Worm (Caenorhabditis elegans) whole organism, L4 larva: ENCODE results near the gene ver-4.
A peak's percentile ranks its signal among the peaks of the same experiment; 100 is the strongest.

ENCODE experiments used
- F37D6.2 ChIP-seq: sonication (generic microtip); optimal IDR thresholded peaks from 2 replicates; lab custom pipeline; 2016; ENCODE audit warnings: mild to moderate bottlenecking, missing genetic modification characterization, missing compliant biosample characterization
- F44E2.7 ChIP-seq: fragments of 200-800 bp; sonication (Bioruptor generic); IDR thresholded peaks from 2 replicates; pipeline ENCODE4 v2.1.2; 2022; ENCODE audit warnings: missing genetic modification characterization, missing compliant biosample characterization
- F49E8.2 ChIP-seq: sonication (generic microtip); optimal IDR thresholded peaks from 2 replicates; lab custom pipeline; 2016; ENCODE audit warnings: missing compliant biosample characterization, mild to moderate bottlenecking, missing genetic modification characterization, borderline replicate concordance
- T26A8.4 ChIP-seq: fragments of 200-800 bp; sonication (Bioruptor generic); IDR thresholded peaks from 2 replicates; pipeline ENCODE4 v1.3.6; 2022; ENCODE audit warnings: missing genetic modification characterization, missing compliant biosample characterization
- Y105C5A.15 ChIP-seq: fragments of 200-800 bp; sonication (Bioruptor generic); IDR thresholded peaks from 2 replicates; pipeline ENCODE4 v1.3.6; 2022; ENCODE audit warnings: missing genetic modification characterization, missing compliant biosample characterization
- Y48G9A.11 ChIP-seq: fragments of 200-800 bp; sonication (Bioruptor generic); IDR thresholded peaks from 2 replicates; pipeline ENCODE4 v1.3.6; 2022; ENCODE audit warnings: missing genetic modification reagents, missing genetic modification characterization, missing compliant biosample characterization
- ZK546.5 ChIP-seq, 2 experiments: sonication (generic microtip); optimal IDR thresholded peaks; 2 replicates each; lab custom pipeline; 2017; ENCODE audit warnings: missing biosample characterization in 2 of 2, missing genetic modification characterization in 2 of 2
- aha-1 ChIP-seq: fragments of 150-350 bp; peaks from one replicate; lab custom pipeline; 2014; ENCODE audit warnings: missing biosample characterization, missing genetic modification characterization
- attf-4 ChIP-seq: sonication (generic microtip); optimal IDR thresholded peaks from 3 replicates; lab custom pipeline; 2017; ENCODE audit warnings: missing biosample characterization, missing genetic modification characterization
- ceh-28 ChIP-seq: fragments of 150-350 bp; optimal IDR thresholded peaks from 2 replicates; lab custom pipeline; 2014; ENCODE audit warnings: missing biosample characterization, missing genetic modification reagents, missing genetic modification characterization
- daf-16 ChIP-seq, 3 experiments: sonication (generic microtip); optimal IDR thresholded peaks; 2 replicates each; lab custom pipeline; 2016 to 2017; ENCODE audit warnings: missing genetic modification characterization in 3 of 3, missing genetic modification reagents in 3 of 3, mild to moderate bottlenecking in 2 of 3, missing compliant biosample characterization in 2 of 3, missing biosample characterization in 1 of 3, moderate library complexity in 1 of 3
- dmd-6 ChIP-seq: fragments of 200-800 bp; sonication (Bioruptor generic); IDR thresholded peaks from 2 replicates; pipeline ENCODE4 v1.3.6; 2022; ENCODE audit warnings: missing genetic modification reagents, missing genetic modification characterization, missing compliant biosample characterization
- dmd-8 ChIP-seq: fragments of 200-800 bp; sonication (Bioruptor generic); IDR thresholded peaks from 2 replicates; pipeline ENCODE4 v1.3.6; 2022; ENCODE audit warnings: missing genetic modification characterization, missing compliant biosample characterization
- dve-1 ChIP-seq: sonication (generic microtip); optimal IDR thresholded peaks from 2 replicates; lab custom pipeline; 2017; ENCODE audit warnings: antibody characterized with exemption, mild to moderate bottlenecking, missing genetic modification characterization, missing compliant biosample characterization; ENCODE audit not compliant: insufficient read depth
- egl-43 ChIP-seq: fragments of 200-800 bp; sonication (Bioruptor generic); IDR thresholded peaks from 2 replicates; pipeline ENCODE4 v1.3.6; 2022; ENCODE audit warnings: missing genetic modification reagents, missing genetic modification characterization, missing compliant biosample characterization
- gei-8 ChIP-seq: fragments of 200-800 bp; sonication (Bioruptor generic); optimal IDR thresholded peaks from 2 replicates; lab custom pipeline; 2018; ENCODE audit warnings: mild to moderate bottlenecking, missing genetic modification characterization, missing compliant biosample characterization
- hif-1 ChIP-seq, 2 experiments: sonication (generic microtip); optimal IDR thresholded peaks; 2 replicates each; lab custom pipeline; 2016 to 2017; ENCODE audit warnings: missing compliant biosample characterization in 2 of 2, missing genetic modification characterization in 2 of 2, missing genetic modification reagents in 2 of 2, missing genotype in 2 of 2, mild to moderate bottlenecking in 1 of 2
- hlh-11 ChIP-seq: fragments of 200-800 bp; sonication (Bioruptor generic); optimal IDR thresholded peaks from 2 replicates; lab custom pipeline; 2018; ENCODE audit warnings: mild to moderate bottlenecking, missing genetic modification characterization, missing compliant biosample characterization
- hlh-30 ChIP-seq: sonication (generic microtip); optimal IDR thresholded peaks from 2 replicates; lab custom pipeline; 2017; ENCODE audit warnings: antibody characterized with exemption, mild to moderate bottlenecking, missing genetic modification characterization, missing compliant biosample characterization; ENCODE audit not compliant: insufficient read depth
- jun-1 ChIP-seq: fragments of 150-350 bp; optimal IDR thresholded peaks from 2 replicates; lab custom pipeline; 2014; ENCODE audit warnings: missing biosample characterization, missing genetic modification reagents, missing genetic modification characterization
- lin-1 ChIP-seq: fragments of 200-800 bp; sonication (Bioruptor generic); IDR thresholded peaks from 2 replicates; pipeline ENCODE4 v1.3.6; 2022; ENCODE audit warnings: missing genetic modification reagents, missing genetic modification characterization, missing compliant biosample characterization
- lin-29 ChIP-seq: fragments of 200-800 bp; sonication (Bioruptor generic); IDR thresholded peaks from 2 replicates; pipeline ENCODE4 v1.3.6; 2022; ENCODE audit warnings: missing genetic modification reagents, missing genetic modification characterization, missing compliant biosample characterization
- mdl-1 ChIP-seq, 2 experiments: fragments of 150-350 bp in 1 of 2; sonication (generic microtip) in 1 of 2; optimal IDR thresholded peaks; 2 replicates each; lab custom pipeline; 2014 to 2017; ENCODE audit warnings: missing biosample characterization in 2 of 2, missing genetic modification characterization in 2 of 2
- mes-2 ChIP-seq: sonication (generic microtip); optimal IDR thresholded peaks from 2 replicates; lab custom pipeline; 2016; ENCODE audit warnings: missing genotype, mild to moderate bottlenecking, missing genetic modification characterization, missing compliant biosample characterization; ENCODE audit not compliant: poor library complexity, severe bottlenecking
- mxl-2 ChIP-seq: fragments of 200-800 bp; sonication (Bioruptor generic); conservative IDR thresholded peaks from 2 replicates; pipeline ENCODE4 v1.3.6; 2022; ENCODE audit warnings: missing genetic modification reagents, missing genetic modification characterization, missing compliant biosample characterization
- mxl-3 ChIP-seq: fragments of 200-800 bp; sonication (Bioruptor generic); optimal IDR thresholded peaks from 2 replicates; lab custom pipeline; 2018; ENCODE audit warnings: mild to moderate bottlenecking, missing genetic modification characterization, missing compliant biosample characterization
- nhr-11 ChIP-seq: fragments of 150-350 bp; optimal IDR thresholded peaks from 2 replicates; lab custom pipeline; 2014; ENCODE audit warnings: missing biosample characterization, missing genetic modification characterization
- nhr-28 ChIP-seq: fragments of 150-350 bp; optimal IDR thresholded peaks from 2 replicates; lab custom pipeline; 2014; ENCODE audit warnings: missing biosample characterization, missing genetic modification characterization
- nhr-48 ChIP-seq: sonication (generic microtip); optimal IDR thresholded peaks from 2 replicates; lab custom pipeline; 2016; ENCODE audit warnings: mild to moderate bottlenecking, missing genetic modification characterization, missing compliant biosample characterization
- pqm-1 ChIP-seq: sonication (generic microtip); optimal IDR thresholded peaks from 2 replicates; lab custom pipeline; 2017; ENCODE audit warnings: missing biosample characterization, missing genetic modification characterization
- sdz-12 ChIP-seq: fragments of 200-800 bp; sonication (Bioruptor generic); optimal IDR thresholded peaks from 2 replicates; lab custom pipeline; 2018; ENCODE audit warnings: mild to moderate bottlenecking, missing genetic modification characterization, missing compliant biosample characterization
- tra-1 ChIP-seq: fragments of 200-800 bp; sonication (Bioruptor generic); IDR thresholded peaks from 2 replicates; pipeline ENCODE4 v1.3.6; 2022; ENCODE audit warnings: missing genetic modification reagents, missing genetic modification characterization, missing compliant biosample characterization
- vab-7 ChIP-seq: fragments of 200-800 bp; sonication (Bioruptor generic); IDR thresholded peaks from 2 replicates; pipeline ENCODE4 v1.3.6; 2022; ENCODE audit warnings: missing genetic modification reagents, missing genetic modification characterization, missing compliant biosample characterization

Gene ver-4

ce11 chrX:11035563-11035962, 53.4 kb downstream of the ver-4 start:
- TF ChIP-seq F37D6.2 = no peak
- TF ChIP-seq nhr-11 (tag; lab: Kevin White, UChicago) = peak; percentile 53
- no peak for TF ChIP-seq vab-7
- no peak for TF ChIP-seq ZK546.5 (tag; optimal IDR thresholded peaks at IDR 0.05; lab: Kevin White, UChicago)
- TF ChIP-seq attf-4 = no peak
- TF ChIP-seq jun-1 = no peak
- no peak for TF ChIP-seq gei-8 (GFP tag; lab: Kevin White, UChicago)
- TF ChIP-seq dmd-6 (GFP tag; lab: Robert Waterston, UW) = no peak
- TF ChIP-seq sdz-12 (GFP tag; lab: Kevin White, UChicago) = no peak
- TF ChIP-seq T26A8.4 (GFP tag; lab: Robert Waterston, UW) = no peak
- no peak for TF ChIP-seq dmd-8
- TF ChIP-seq hlh-11 = peak; percentile 13
- TF ChIP-seq Y105C5A.15 (GFP tag; lab: Robert Waterston, UW) = no peak
- no peak for TF ChIP-seq F49E8.2 (tag; lab: Kevin White, UChicago)
- TF ChIP-seq daf-16 (GFP tag; optimal IDR thresholded peaks at IDR 0.05; lab: Kevin White, UChicago) = peak in 1 of 2 experiments; percentile 67
- TF ChIP-seq daf-16 (tag; optimal IDR thresholded peaks at IDR 0.05; lab: Kevin White, UChicago) = no peak

DNA sequence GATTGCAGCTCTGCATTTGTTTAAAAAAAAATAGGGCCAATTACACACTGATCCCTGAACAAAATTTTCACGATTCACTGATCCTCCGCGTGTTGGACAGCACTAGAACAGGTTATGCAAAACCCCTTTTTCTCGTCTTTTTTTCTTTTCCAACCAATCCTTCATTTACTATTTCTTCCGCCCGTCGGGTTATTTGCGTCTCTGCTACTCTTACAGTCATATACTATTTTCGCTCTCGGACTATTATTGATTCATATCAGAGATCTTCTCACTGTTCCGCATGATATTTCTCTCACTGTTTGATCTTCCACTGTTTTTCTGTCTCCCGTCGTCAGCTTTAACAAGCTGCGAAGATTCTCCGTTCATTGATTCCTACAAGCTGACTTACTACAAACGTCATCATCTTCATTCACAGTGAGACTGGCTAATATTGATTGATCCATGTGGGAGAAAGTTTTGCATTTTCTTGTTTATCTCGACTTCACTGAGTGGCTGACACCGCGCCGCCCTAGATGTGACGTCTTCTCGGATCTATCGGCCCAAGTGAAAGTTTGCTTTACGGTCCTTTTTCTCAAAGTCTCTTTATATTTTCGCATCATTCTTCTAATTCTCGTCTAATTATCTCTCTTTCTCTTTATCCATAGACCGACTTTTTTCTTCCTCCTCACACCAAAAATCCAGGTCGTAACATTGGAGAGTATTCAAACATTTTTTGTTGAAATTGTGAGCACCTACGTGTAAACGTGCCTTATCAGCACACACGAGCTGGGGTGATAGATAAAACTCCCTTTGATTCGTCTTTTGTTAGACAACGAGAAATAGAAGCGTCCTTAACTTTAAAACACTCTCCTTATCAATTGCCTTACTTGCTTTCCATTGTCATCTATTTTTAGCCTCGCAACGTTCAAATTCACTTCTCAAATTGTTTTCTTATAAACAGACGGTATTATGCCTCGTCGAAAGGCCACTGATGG, 54.2 kb downstream of the ver-4 start:
- no peak for TF ChIP-seq mxl-2 (GFP tag; lab: Robert Waterston, UW)
- TF ChIP-seq nhr-28 (tag; lab: Kevin White, UChicago) = peak; percentile 3
- peak; percentile 30 for TF ChIP-seq hlh-11
- TF ChIP-seq egl-43 (GFP tag; lab: Robert Waterston, UW) = no peak
- TF ChIP-seq mes-2 = peak; percentile 49
- no peak for TF ChIP-seq hif-1 (tag; optimal IDR thresholded peaks at IDR 0.05; lab: Kevin White, UChicago)
- no peak for TF ChIP-seq daf-16 (GFP tag; optimal IDR thresholded peaks at IDR 0.05; lab: Kevin White, UChicago)
- TF ChIP-seq daf-16 (tag; optimal IDR thresholded peaks at IDR 0.05; lab: Kevin White, UChicago) = peak; percentile 85
- no peak for TF ChIP-seq F44E2.7
- TF ChIP-seq dve-1 = peak; percentile 39
- TF ChIP-seq dmd-6 (GFP tag; lab: Robert Waterston, UW) = peak; percentile 54
- TF ChIP-seq lin-29 = no peak
- no peak for TF ChIP-seq lin-1
- TF ChIP-seq tra-1 (GFP tag; lab: Robert Waterston, UW) = no peak
- peak; percentile 74 for TF ChIP-seq aha-1
- peak; percentile 14 for TF ChIP-seq ceh-28 (tag; lab: Kevin White, UChicago)
- TF ChIP-seq Y48G9A.11 = no peak
- TF ChIP-seq pqm-1 (tag; lab: Kevin White, UChicago) = peak; percentile 80
- TF ChIP-seq mxl-3 (GFP tag; lab: Kevin White, UChicago) = peak; percentile 11
- no peak for TF ChIP-seq attf-4
- no peak for TF ChIP-seq Y105C5A.15 (GFP tag; lab: Robert Waterston, UW)
- TF ChIP-seq hlh-30 (tag; lab: Kevin White, UChicago) = peak; percentile 21
- peak; percentile 42 for TF ChIP-seq nhr-48 (tag; lab: Kevin White, UChicago)
- TF ChIP-seq mdl-1 (tag; optimal IDR thresholded peaks at IDR 0.05; lab: Kevin White, UChicago) = peak in 1 of 2 experiments; percentile 11
